Worm (Caenorhabditis elegans): ENCODE measurements around the gene R13A1.10.

- no peak for TF ChIP-seq npax-4 (tag; optimal IDR thresholded peaks at IDR 0.05)
- no peak for TF ChIP-seq ets-4 (tag; optimal IDR thresholded peaks at IDR 0.05)
- no peak for TF ChIP-seq hlh-13 (GFP tag; optimal IDR thresholded peaks at IDR 0.05)
- no peak for TF ChIP-seq sox-4 (tag; optimal IDR thresholded peaks at IDR 0.05)
- no peak for TF ChIP-seq unc-42 (tag; optimal IDR thresholded peaks at IDR 0.05)
- no peak for TF ChIP-seq dmd-4 (tag; optimal IDR thresholded peaks at IDR 0.05; ENCODE audit: borderline replicate concordance)
- TF ChIP-seq ceh-48 (tag; optimal IDR thresholded peaks at IDR 0.05) = no peak
- TF ChIP-seq ttx-3 (tag; optimal IDR thresholded peaks at IDR 0.05) = no peak
- TF ChIP-seq hlh-8 (tag; optimal IDR thresholded peaks at IDR 0.05) = no peak
Observed at ce11 chrIV:7246553-7246952, 19.6 kb upstream of the R13A1.10 start, which contains the start of gene col-114.
